Worm (Caenorhabditis elegans): ENCODE results near the gene wrt-3.

DNA sequence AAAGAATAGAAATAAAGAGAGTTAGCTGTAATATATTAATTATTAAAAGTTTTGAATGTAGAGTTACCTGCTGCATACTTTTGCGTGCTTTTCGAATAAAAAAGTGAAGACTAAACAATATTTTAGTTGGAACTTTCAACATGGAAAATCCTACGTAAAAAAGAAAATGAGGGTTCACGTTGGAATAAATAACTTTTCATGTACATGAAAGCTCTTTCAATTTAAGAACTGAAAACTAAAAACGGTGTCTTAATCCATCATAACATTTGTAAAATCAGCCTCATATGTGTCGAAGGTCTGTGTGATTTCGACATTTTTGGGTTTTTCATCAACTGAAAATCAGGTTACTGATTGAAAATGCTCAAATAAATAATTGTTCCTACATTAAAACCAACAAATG, 29.0 kb upstream of the wrt-3 start, which contains the start of gene ttr-9:
- TF ChIP-seq fos-1 (tag; optimal IDR thresholded peaks at IDR 0.05) (no peak), elt-1 (tag; optimal IDR thresholded peaks at IDR 0.05) (no peak), mdl-1 (tag; optimal IDR thresholded peaks at IDR 0.05) (no peak), egl-5 (tag; optimal IDR thresholded peaks at IDR 0.05) (no peak), nhr-237 (tag; optimal IDR thresholded peaks at IDR 0.05) (no peak), tbx-2 (tag; optimal IDR thresholded peaks at IDR 0.05) (no peak), snpc-4 (tag; optimal IDR thresholded peaks at IDR 0.05) (no peak), egl-27 (tag; optimal IDR thresholded peaks at IDR 0.05) (no peak), zag-1 (tag; optimal IDR thresholded peaks at IDR 0.05) (no peak), ceh-16 (tag; optimal IDR thresholded peaks at IDR 0.05) (no peak), ztf-11 (tag; optimal IDR thresholded peaks at IDR 0.05) (no peak), elt-2 (tag; optimal IDR thresholded peaks at IDR 0.05) (no peak), aly-2 (tag; optimal IDR thresholded peaks at IDR 0.05) (no peak)
